Worm (Caenorhabditis elegans) whole organism, young adult: ENCODE results near the gene hum-2.

ENCODE experiments used
- B0035.1 ChIP-seq: sonication (generic microtip); optimal IDR thresholded peaks from 2 replicates; lab custom pipeline; 2016; ENCODE audit warnings: missing genetic modification characterization, mild to moderate bottlenecking, missing compliant biosample characterization, missing genotype, missing genetic modification reagents
- C06A6.2 ChIP-seq: fragments of 200-800 bp; sonication (Bioruptor generic); conservative IDR thresholded peaks from 2 replicates; pipeline ENCODE4 v1.3.6; 2022; ENCODE audit warnings: missing genetic modification characterization, missing compliant biosample characterization
- D2030.7 ChIP-seq: fragments of 200-800 bp; sonication (Bioruptor generic); IDR thresholded peaks from 2 replicates; pipeline ENCODE4 v1.3.6; 2022; ENCODE audit warnings: missing genetic modification reagents, missing genetic modification characterization, missing compliant biosample characterization
- F37B4.10 ChIP-seq: fragments of 200-800 bp; sonication (Bioruptor generic); IDR thresholded peaks from 2 replicates; pipeline ENCODE4 v1.3.6; 2022; ENCODE audit warnings: missing genetic modification characterization, missing compliant biosample characterization
- Y53F4B.3 ChIP-seq: fragments of 200-800 bp; sonication (Bioruptor generic); IDR thresholded peaks from 2 replicates; pipeline ENCODE4 v1.3.6; 2022; ENCODE audit warnings: missing genetic modification reagents, missing genetic modification characterization, missing compliant biosample characterization
- Y53G8AR.9 ChIP-seq: fragments of 200-800 bp; sonication (Bioruptor generic); conservative IDR thresholded peaks from 2 replicates; pipeline ENCODE4 v1.3.6; 2022; ENCODE audit warnings: missing genetic modification reagents, missing genetic modification characterization, missing compliant biosample characterization
- Y79H2A.3 ChIP-seq: fragments of 200-800 bp; sonication (Bioruptor generic); conservative IDR thresholded peaks from 2 replicates; pipeline ENCODE4 v1.3.6; 2022; ENCODE audit warnings: missing genetic modification reagents, missing genetic modification characterization, missing compliant biosample characterization
- ZK185.1 ChIP-seq: sonication (generic microtip); optimal IDR thresholded peaks from 2 replicates; lab custom pipeline; 2016; ENCODE audit warnings: mild to moderate bottlenecking, missing genetic modification characterization, missing compliant biosample characterization; ENCODE audit not compliant: poor library complexity, severe bottlenecking
- akir-1 ChIP-seq: fragments of 200-800 bp; sonication (Bioruptor generic); optimal IDR thresholded peaks from 2 replicates; lab custom pipeline; 2018; ENCODE audit warnings: mild to moderate bottlenecking, missing genetic modification characterization, moderate library complexity, missing compliant biosample characterization
- aptf-3 ChIP-seq: fragments of 200-800 bp; sonication (Bioruptor generic); IDR thresholded peaks from 2 replicates; pipeline ENCODE4 v1.3.6; 2022; ENCODE audit warnings: missing genetic modification characterization, missing compliant biosample characterization
- athp-1 ChIP-seq: sonication (generic microtip); optimal IDR thresholded peaks from 2 replicates; lab custom pipeline; 2017; ENCODE audit warnings: mild to moderate bottlenecking, missing genetic modification characterization, missing compliant biosample characterization
- attf-5 ChIP-seq: fragments of 200-800 bp; sonication (Bioruptor generic); optimal IDR thresholded peaks from 2 replicates; lab custom pipeline; 2018; ENCODE audit warnings: mild to moderate bottlenecking, missing genetic modification characterization, missing compliant biosample characterization
- ccch-3 ChIP-seq: fragments of 200-800 bp; sonication (Bioruptor generic); optimal IDR thresholded peaks from 2 replicates; lab custom pipeline; 2018; ENCODE audit warnings: mild to moderate bottlenecking, missing genetic modification characterization, missing compliant biosample characterization
- cebp-1 ChIP-seq, 2 experiments: fragments of 200-800 bp in 1 of 2; sonication (Bioruptor generic) in 1 of 2; sonication (generic microtip) in 1 of 2; IDR thresholded peaks in 1 of 2; optimal IDR thresholded peaks in 1 of 2; 2 replicates each; pipeline versions ENCODE4 v1.3.6 to Lab custom; 2017 to 2022; ENCODE audit warnings: missing compliant biosample characterization in 2 of 2, missing genetic modification characterization in 2 of 2, mild to moderate bottlenecking in 1 of 2, missing genetic modification reagents in 1 of 2, moderate library complexity in 1 of 2
- ceh-100 ChIP-seq: fragments of 200-800 bp; sonication (Bioruptor generic); IDR thresholded peaks from 2 replicates; pipeline ENCODE4 v1.3.6; 2022; ENCODE audit warnings: missing genetic modification reagents, missing genetic modification characterization, missing compliant biosample characterization
- ceh-40 ChIP-seq: fragments of 200-800 bp; sonication (Bioruptor generic); IDR thresholded peaks from 2 replicates; pipeline ENCODE4 v1.3.6; 2022; ENCODE audit warnings: missing genetic modification characterization, missing compliant biosample characterization
- ceh-58 ChIP-seq: fragments of 200-800 bp; sonication (Bioruptor generic); IDR thresholded peaks from 2 replicates; pipeline ENCODE4 v1.3.6; 2022; ENCODE audit warnings: missing genetic modification characterization, missing compliant biosample characterization
- die-1 ChIP-seq: sonication (generic microtip); optimal IDR thresholded peaks from 2 replicates; lab custom pipeline; 2016; ENCODE audit warnings: missing genotype, mild to moderate bottlenecking, missing genetic modification characterization, missing compliant biosample characterization
- dox-1 ChIP-seq: fragments of 200-800 bp; sonication (Bioruptor generic); IDR thresholded peaks from 2 replicates; pipeline ENCODE4 v1.3.6; 2022; ENCODE audit warnings: missing genetic modification reagents, missing genetic modification characterization, missing compliant biosample characterization
- egrh-3 ChIP-seq: fragments of 200-800 bp; sonication (Bioruptor generic); IDR thresholded peaks from 2 replicates; pipeline ENCODE4 v1.3.6; 2022; ENCODE audit warnings: missing genetic modification reagents, missing genetic modification characterization, missing compliant biosample characterization
- ekl-4 ChIP-seq: fragments of 200-800 bp; sonication (Bioruptor generic); IDR thresholded peaks from 2 replicates; pipeline ENCODE4 v1.3.6; 2022; ENCODE audit warnings: missing genetic modification reagents, missing genetic modification characterization, missing compliant biosample characterization
- hmg-1.2 ChIP-seq: fragments of 200-800 bp; sonication (Bioruptor generic); IDR thresholded peaks from 2 replicates; pipeline ENCODE4 v1.3.6; 2022; ENCODE audit warnings: missing genetic modification reagents, missing genetic modification characterization, missing compliant biosample characterization
- hsf-1 ChIP-seq: fragments of 200-800 bp; sonication (Bioruptor generic); IDR thresholded peaks from 2 replicates; pipeline ENCODE4 v1.3.6; 2022; ENCODE audit warnings: missing genetic modification reagents, missing genetic modification characterization, missing compliant biosample characterization
- lag-1 ChIP-seq: fragments of 200-800 bp; sonication (Bioruptor generic); IDR thresholded peaks from 2 replicates; pipeline ENCODE4 v1.3.6; 2022; ENCODE audit warnings: missing genetic modification reagents, missing genetic modification characterization, missing compliant biosample characterization
- let-607 ChIP-seq, 2 experiments: fragments of 200-800 bp in 1 of 2; sonication (Bioruptor generic) in 1 of 2; sonication (generic microtip) in 1 of 2; optimal IDR thresholded peaks; 2 replicates each; lab custom pipeline; 2016 to 2018; ENCODE audit warnings: mild to moderate bottlenecking in 2 of 2, missing compliant biosample characterization in 2 of 2, missing genetic modification characterization in 2 of 2, moderate library complexity in 2 of 2, missing genotype in 1 of 2
- lir-1 ChIP-seq: fragments of 200-800 bp; sonication (Bioruptor generic); conservative IDR thresholded peaks from 2 replicates; pipeline ENCODE4 v1.3.6; 2022; ENCODE audit warnings: missing genetic modification reagents, missing genetic modification characterization, missing compliant biosample characterization
- lsl-1 ChIP-seq: fragments of 200-800 bp; sonication (Bioruptor generic); optimal IDR thresholded peaks from 2 replicates; lab custom pipeline; 2018; ENCODE audit warnings: mild to moderate bottlenecking, missing genetic modification characterization, moderate library complexity, missing compliant biosample characterization
- lsy-27 ChIP-seq: sonication (generic microtip); optimal IDR thresholded peaks from 2 replicates; lab custom pipeline; 2017; ENCODE audit warnings: missing genetic modification characterization, mild to moderate bottlenecking, missing compliant biosample characterization, antibody characterized with exemption, missing genotype, borderline replicate concordance; ENCODE audit not compliant: insufficient read depth
- madf-10 ChIP-seq: sonication (generic microtip); optimal IDR thresholded peaks from 2 replicates; lab custom pipeline; 2016; ENCODE audit warnings: mild to moderate bottlenecking, missing genetic modification characterization, missing compliant biosample characterization
- madf-3 ChIP-seq: fragments of 200-800 bp; sonication (Bioruptor generic); IDR thresholded peaks from 2 replicates; pipeline ENCODE4 v1.3.6; 2022; ENCODE audit warnings: missing genetic modification reagents, missing genetic modification characterization, missing compliant biosample characterization
- mcd-1 ChIP-seq: fragments of 200-800 bp; sonication (Bioruptor generic); IDR thresholded peaks from 2 replicates; pipeline ENCODE4 v1.3.6; 2022; ENCODE audit warnings: missing genetic modification reagents, missing genetic modification characterization, missing compliant biosample characterization
- mel-28 ChIP-seq: sonication (generic microtip); optimal IDR thresholded peaks from 2 replicates; lab custom pipeline; 2016; ENCODE audit warnings: borderline replicate concordance, mild to moderate bottlenecking, missing genetic modification characterization, missing compliant biosample characterization
- nhr-27 ChIP-seq: fragments of 200-800 bp; sonication (Bioruptor generic); optimal IDR thresholded peaks from 2 replicates; lab custom pipeline; 2018; ENCODE audit warnings: mild to moderate bottlenecking, missing genetic modification characterization, moderate library complexity, missing compliant biosample characterization
- nhr-80 ChIP-seq: sonication (generic microtip); optimal IDR thresholded peaks from 2 replicates; lab custom pipeline; 2016; ENCODE audit warnings: missing genetic modification characterization, missing compliant biosample characterization
- nhr-90 ChIP-seq: sonication (generic microtip); optimal IDR thresholded peaks from 2 replicates; lab custom pipeline; 2016; ENCODE audit warnings: missing genotype, mild to moderate bottlenecking, missing genetic modification characterization, missing compliant biosample characterization
- pbrm-1 ChIP-seq: fragments of 200-800 bp; sonication (Bioruptor generic); IDR thresholded peaks from 2 replicates; pipeline ENCODE4 v1.3.6; 2022; ENCODE audit warnings: missing genetic modification reagents, missing genetic modification characterization, missing compliant biosample characterization
- snpc-1.1 ChIP-seq: sonication (generic microtip); optimal IDR thresholded peaks from 2 replicates; lab custom pipeline; 2017; ENCODE audit warnings: missing genetic modification characterization, mild to moderate bottlenecking, missing compliant biosample characterization, antibody characterized with exemption, moderate library complexity, missing genotype, missing genetic modification reagents; ENCODE audit not compliant: insufficient read depth
- snpc-1.3 ChIP-seq: sonication (generic microtip); optimal IDR thresholded peaks from 2 replicates; lab custom pipeline; 2017; ENCODE audit warnings: missing genetic modification characterization, mild to moderate bottlenecking, missing compliant biosample characterization, antibody characterized with exemption, moderate library complexity, missing genotype, missing genetic modification reagents; ENCODE audit not compliant: insufficient read depth
- snpc-4 ChIP-seq, 5 experiments: fragments of 150-350 bp in 1 of 5; sonication (generic microtip) in 4 of 5; optimal IDR thresholded peaks; 2 replicates each; lab custom pipeline; 2014 to 2018; ENCODE audit warnings: missing genetic modification characterization in 5 of 5, missing biosample characterization in 3 of 5, antibody characterized with exemption in 2 of 5, mild to moderate bottlenecking in 2 of 5, missing compliant biosample characterization in 2 of 5, missing genotype in 2 of 5, moderate library complexity in 2 of 5, missing genetic modification reagents in 1 of 5
- tbp1 ChIP-seq: fragments of 200-800 bp; sonication (Bioruptor generic); optimal IDR thresholded peaks from 2 replicates; lab custom pipeline; 2018; ENCODE audit warnings: mild to moderate bottlenecking, missing genetic modification characterization, missing compliant biosample characterization
- ztf-18 ChIP-seq: sonication (generic microtip); optimal IDR thresholded peaks from 2 replicates; lab custom pipeline; 2016; ENCODE audit warnings: missing genotype, mild to moderate bottlenecking, missing genetic modification characterization, missing compliant biosample characterization
- ztf-25 ChIP-seq: fragments of 200-800 bp; sonication (Bioruptor generic); IDR thresholded peaks from 2 replicates; pipeline ENCODE4 v1.3.6; 2022; ENCODE audit warnings: missing genetic modification reagents, missing genetic modification characterization, missing compliant biosample characterization
- ztf-3 ChIP-seq: fragments of 200-800 bp; sonication (Bioruptor generic); optimal IDR thresholded peaks from 2 replicates; lab custom pipeline; 2018; ENCODE audit warnings: mild to moderate bottlenecking, missing genetic modification characterization, missing compliant biosample characterization
- ztf-6 ChIP-seq: fragments of 200-800 bp; sonication (Bioruptor generic); IDR thresholded peaks from 2 replicates; pipeline ENCODE4 v1.3.6; 2022; ENCODE audit warnings: missing genetic modification reagents, missing genetic modification characterization, missing compliant biosample characterization

The hum-2 gene

DNA sequence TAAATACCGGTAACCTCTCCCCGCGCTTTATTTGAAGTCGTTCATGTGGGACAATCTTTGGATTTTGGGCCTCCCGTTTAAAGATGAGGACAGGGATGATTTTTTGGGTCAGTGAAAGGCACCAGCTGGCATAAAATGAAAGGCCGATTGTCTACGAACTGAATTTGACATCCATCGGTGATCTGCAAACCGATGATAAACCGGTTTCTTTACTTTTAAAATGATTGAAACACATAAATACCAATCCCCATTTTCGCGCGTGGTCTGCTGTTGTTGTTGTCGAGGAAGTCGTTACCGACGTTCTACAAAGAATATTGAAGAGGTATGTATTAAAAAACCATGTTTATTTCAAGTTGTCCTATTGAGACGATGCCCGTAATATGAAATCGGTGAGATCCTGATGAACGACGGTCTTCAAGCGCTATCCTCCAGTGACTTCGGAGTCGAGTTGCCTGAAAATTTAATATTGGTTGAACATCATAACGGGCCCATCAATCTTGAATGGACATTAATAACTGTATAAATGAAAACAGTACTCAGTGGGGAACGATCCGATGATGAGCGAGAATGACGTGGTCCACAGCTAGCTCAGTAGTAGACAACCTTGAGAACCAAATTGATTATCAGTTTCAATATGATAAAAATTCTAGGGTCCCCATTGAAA lies 42.9 kb upstream of the hum-2 start (continued):
- TF ChIP-seq nhr-90 (tag; lab: Kevin White, UChicago), result no peak
- no peak for TF ChIP-seq nhr-80 (tag; lab: Kevin White, UChicago)
- no peak for TF ChIP-seq akir-1 (GFP tag; lab: Kevin White, UChicago)
- peak; percentile 69; the same call in 1 of the 2 replicates for TF ChIP-seq ceh-58 (GFP tag; lab: Robert Waterston, UW)
- TF ChIP-seq ccch-3 (GFP tag; lab: Kevin White, UChicago), result no peak
- TF ChIP-seq mel-28 (tag; lab: Kevin White, UChicago), result no peak
- peak; percentile 56 for TF ChIP-seq hmg-1.2 (GFP tag; lab: Robert Waterston, UW)
- 0 out of 2 replicates have a peak, but pooled peaks have one; percentile 27 for TF ChIP-seq lir-1 (GFP tag; lab: Robert Waterston, UW)
- TF ChIP-seq ceh-40 (GFP tag; lab: Robert Waterston, UW), result 0 out of 2 replicates have a peak, but pooled peaks have one; percentile 76
- TF ChIP-seq ekl-4 (GFP tag; lab: Robert Waterston, UW), result peak; percentile 77
- TF ChIP-seq snpc-1.1 (tag; lab: Kevin White, UChicago), result peak; percentile 15
- peak; percentile 51 for TF ChIP-seq ZK185.1
- no peak for TF ChIP-seq tbp1 (GFP tag; lab: Kevin White, UChicago)
- peak; percentile 32 for TF ChIP-seq lsl-1 (GFP tag; lab: Kevin White, UChicago)
- TF ChIP-seq Y53G8AR.9 (GFP tag; lab: Robert Waterston, UW), result peak; percentile 92
- TF ChIP-seq madf-10, result no peak
- TF ChIP-seq egrh-3 (GFP tag; lab: Robert Waterston, UW), result peak; percentile 31; the same call in 1 of the 2 replicates
- TF ChIP-seq Y79H2A.3 (GFP tag; lab: Robert Waterston, UW), result peak; percentile 91
- TF ChIP-seq let-607 (tag; optimal IDR thresholded peaks at IDR 0.05; lab: Kevin White, UChicago), result no peak
- TF ChIP-seq cebp-1 (GFP tag; IDR thresholded peaks at IDR 0.05; lab: Robert Waterston, UW), result peak; percentile 49; the same call in 1 of the 2 replicates
- peak; percentile 7 for TF ChIP-seq cebp-1 (tag; optimal IDR thresholded peaks at IDR 0.05; lab: Kevin White, UChicago)
- TF ChIP-seq mcd-1 (GFP tag; lab: Robert Waterston, UW), result 0 out of 2 replicates have a peak, but pooled peaks have one; percentile 44
- TF ChIP-seq nhr-27, result peak; percentile 56
- TF ChIP-seq hsf-1 (GFP tag; lab: Robert Waterston, UW), result peak; percentile 43; the same call in 1 of the 2 replicates
- no peak for TF ChIP-seq snpc-4 (GFP tag; optimal IDR thresholded peaks at IDR 0.05; lab: Kevin White, UChicago)
- no peak for TF ChIP-seq snpc-4 (tag; optimal IDR thresholded peaks at IDR 0.05; lab: Kevin White, UChicago)
- 0 out of 2 replicates have a peak, but pooled peaks have one; percentile 7 for TF ChIP-seq ztf-6 (GFP tag; lab: Robert Waterston, UW)
- peak; percentile 53; the same call in 1 of the 2 replicates for TF ChIP-seq C06A6.2 (GFP tag; lab: Robert Waterston, UW)
- no peak for TF ChIP-seq snpc-1.3 (tag; lab: Kevin White, UChicago)
- TF ChIP-seq dox-1 (GFP tag; lab: Robert Waterston, UW), result peak; percentile 91
- TF ChIP-seq Y53F4B.3, result no peak
- no peak for TF ChIP-seq lsy-27 (tag; lab: Kevin White, UChicago)
- no peak for TF ChIP-seq lag-1 (GFP tag; lab: Robert Waterston, UW)
- no peak for TF ChIP-seq ztf-18 (tag; lab: Kevin White, UChicago)
- TF ChIP-seq D2030.7 (GFP tag; lab: Robert Waterston, UW), result peak; percentile 49; the same call in 1 of the 2 replicates
- TF ChIP-seq die-1 (tag; lab: Kevin White, UChicago), result no peak
- peak; percentile 57; the same call in 1 of the 2 replicates for TF ChIP-seq aptf-3 (GFP tag; lab: Robert Waterston, UW)
- TF ChIP-seq ceh-100 (GFP tag; lab: Robert Waterston, UW), result no peak; the same call in 1 of the 2 replicates
- TF ChIP-seq ztf-3 (GFP tag; lab: Kevin White, UChicago), result no peak
- TF ChIP-seq ztf-25 (GFP tag; lab: Robert Waterston, UW), result no peak
- TF ChIP-seq pbrm-1, result peak; percentile 74
- TF ChIP-seq B0035.1, result no peak
- 0 out of 2 replicates have a peak, but pooled peaks have one; percentile 30 for TF ChIP-seq F37B4.10 (GFP tag; lab: Robert Waterston, UW)
- no peak for TF ChIP-seq attf-5 (GFP tag; lab: Kevin White, UChicago)
- peak; percentile 90 for TF ChIP-seq madf-3 (GFP tag; lab: Robert Waterston, UW)
- no peak for TF ChIP-seq athp-1
